Worm (Caenorhabditis elegans): ENCODE measurements around the gene F23D12.10.

ce11 chrX:14428052-14428451 is 12.5 kb upstream of the F23D12.10 start, which contains the start of gene F23D12.1:
- no peak for TF ChIP-seq ets-4 (GFP tag; optimal IDR thresholded peaks at IDR 0.05)
- TF ChIP-seq tbx-9 (tag; optimal IDR thresholded peaks at IDR 0.05; ENCODE audit: borderline replicate concordance), result no peak
- TF ChIP-seq unc-62 (GFP tag; optimal IDR thresholded peaks at IDR 0.05), result no peak
- no peak for TF ChIP-seq unc-130 (GFP tag; optimal IDR thresholded peaks at IDR 0.05)
- no peak for TF ChIP-seq cebp-2 (GFP tag; IDR thresholded peaks at IDR 0.05)
- no peak for TF ChIP-seq F57C9.4 (tag; optimal IDR thresholded peaks at IDR 0.05)

Data from whole organism, young adult.